Fruit fly (Drosophila melanogaster) whole organism, embryonic: ENCODE data around the gene alpha-Man-Ia.

Experiments
- Aef1 ChIP-seq: fragments of 200-800 bp; sonication (Bioruptor generic); IDR thresholded peaks from 3 replicates; pipeline ENCODE4 v1.3.6; 2022; ENCODE audit warnings: missing biosample characterization, missing genetic modification characterization
- Bdp1 ChIP-seq: fragments of 200-800 bp; sonication (Bioruptor generic); optimal IDR thresholded peaks from 3 replicates; lab custom pipeline; 2016; ENCODE audit warnings: missing biosample characterization, missing genetic modification characterization
- CG10267 ChIP-seq: fragments of 200-800 bp; sonication (Bioruptor generic); optimal IDR thresholded peaks from 2 replicates; lab custom pipeline; 2018; ENCODE audit warnings: missing biosample characterization, mild to moderate bottlenecking, missing genetic modification characterization, moderate library complexity
- CG11247 ChIP-seq: fragments of 200-800 bp; sonication (Bioruptor generic); IDR thresholded peaks from 2 replicates; pipeline ENCODE4 v1.3.6; 2022; ENCODE audit warnings: missing biosample characterization, missing genetic modification characterization
- CG11504 ChIP-seq: fragments of 200-800 bp; sonication (Bioruptor generic); optimal IDR thresholded peaks from 3 replicates; lab custom pipeline; 2019; ENCODE audit warnings: missing biosample characterization, mild to moderate bottlenecking, missing genetic modification characterization, moderate library complexity
- CG12071 ChIP-seq: fragments of 200-800 bp; sonication (Bioruptor generic); optimal IDR thresholded peaks from 3 replicates; lab custom pipeline; 2018; ENCODE audit warnings: missing biosample characterization, mild to moderate bottlenecking, missing genetic modification characterization
- CG12769 ChIP-seq: fragments of 200-800 bp; sonication (Bioruptor generic); optimal IDR thresholded peaks from 2 replicates; lab custom pipeline; 2019; ENCODE audit warnings: missing biosample characterization, mild to moderate bottlenecking, missing genetic modification characterization, moderate library complexity
- CG14441 ChIP-seq: fragments of 200-800 bp; sonication (Bioruptor generic); IDR thresholded peaks from 2 replicates; pipeline ENCODE4 v1.3.6; 2022; ENCODE audit warnings: missing biosample characterization, missing genetic modification characterization
- CG15011 ChIP-seq: fragments of 200-800 bp; sonication (Bioruptor generic); optimal IDR thresholded peaks from 3 replicates; lab custom pipeline; 2018; ENCODE audit warnings: missing biosample characterization, mild to moderate bottlenecking, missing genetic modification characterization
- CG1792 ChIP-seq: fragments of 200-800 bp; sonication (Bioruptor generic); optimal IDR thresholded peaks from 2 replicates; lab custom pipeline; 2016; ENCODE audit warnings: missing biosample characterization, missing genetic modification characterization
- CG18599 ChIP-seq: fragments of 200-800 bp; sonication (Bioruptor generic); optimal IDR thresholded peaks from 3 replicates; lab custom pipeline; 2017; ENCODE audit warnings: missing biosample characterization, missing genetic modification characterization, mild to moderate bottlenecking, moderate library complexity, missing genetic modification reagents
- CG2678 ChIP-seq: fragments of 200-800 bp; sonication (Bioruptor generic); optimal IDR thresholded peaks from 3 replicates; lab custom pipeline; 2019; ENCODE audit warnings: missing biosample characterization, mild to moderate bottlenecking, missing genetic modification characterization, moderate library complexity
- CG33557 ChIP-seq: fragments of 200-800 bp; sonication (Bioruptor generic); optimal IDR thresholded peaks from 2 replicates; lab custom pipeline; 2019; ENCODE audit warnings: missing biosample characterization, mild to moderate bottlenecking, missing genetic modification characterization, moderate library complexity
- CG42726 ChIP-seq: fragments of 200-800 bp; sonication (Bioruptor generic); IDR thresholded peaks from 2 replicates; pipeline ENCODE4 v1.3.6; 2022; ENCODE audit warnings: missing biosample characterization, missing genetic modification characterization; ENCODE audit not compliant: partially characterized antibody
- CG8359 ChIP-seq: fragments of 200-800 bp; sonication (Bioruptor generic); optimal IDR thresholded peaks from 2 replicates; lab custom pipeline; 2017; ENCODE audit warnings: missing biosample characterization, mild to moderate bottlenecking, missing genetic modification characterization, borderline replicate concordance
- CG9215 ChIP-seq: fragments of 200-800 bp; sonication (Bioruptor generic); IDR thresholded peaks from 2 replicates; pipeline ENCODE4 v1.3.6; 2022; ENCODE audit warnings: missing biosample characterization, missing genetic modification characterization
- CG9797 ChIP-seq: fragments of 200-800 bp; sonication (Bioruptor generic); optimal IDR thresholded peaks from 3 replicates; lab custom pipeline; 2018; ENCODE audit warnings: missing biosample characterization, mild to moderate bottlenecking, missing genetic modification characterization
- CoRest ChIP-seq: fragments of 200-800 bp; sonication (Bioruptor generic); optimal IDR thresholded peaks from 3 replicates; lab custom pipeline; 2018; ENCODE audit warnings: missing biosample characterization, mild to moderate bottlenecking, missing genetic modification characterization, moderate library complexity
- D19A ChIP-seq: fragments of 200-800 bp; optimal IDR thresholded peaks from 3 replicates; lab custom pipeline; 2019; ENCODE audit warnings: missing biosample characterization, mild to moderate bottlenecking, missing genetic modification characterization, moderate library complexity
- D19B ChIP-seq: fragments of 200-800 bp; sonication (Bioruptor generic); optimal IDR thresholded peaks from 2 replicates; lab custom pipeline; 2017; ENCODE audit warnings: missing biosample characterization, mild to moderate bottlenecking, missing genetic modification characterization
- Elba2 ChIP-seq: fragments of 200-800 bp; sonication (Bioruptor generic); optimal IDR thresholded peaks from 3 replicates; lab custom pipeline; 2016; ENCODE audit warnings: missing biosample characterization, missing genetic modification characterization
- Max ChIP-seq: fragments of 200-800 bp; sonication (Bioruptor generic); optimal IDR thresholded peaks from 2 replicates; lab custom pipeline; 2016; ENCODE audit warnings: missing biosample characterization, mild to moderate bottlenecking, missing genetic modification characterization
- Med ChIP-seq: fragments of 200-800 bp; sonication (Bioruptor generic); peaks from one replicate; lab custom pipeline; 2016; ENCODE audit warnings: missing biosample characterization, missing genetic modification characterization, mild to moderate bottlenecking, inconsistent platforms, moderate library complexity
- Meics ChIP-seq: fragments of 200-800 bp; sonication (Bioruptor generic); optimal IDR thresholded peaks from 2 replicates; lab custom pipeline; 2017; ENCODE audit warnings: missing biosample characterization, mild to moderate bottlenecking, missing genetic modification characterization
- Mes4 ChIP-seq: fragments of 200-800 bp; sonication (Bioruptor generic); optimal IDR thresholded peaks from 2 replicates; lab custom pipeline; 2016; ENCODE audit warnings: missing biosample characterization, missing genetic modification characterization
- Nf-YB ChIP-seq: fragments of 200-800 bp; sonication (Bioruptor generic); optimal IDR thresholded peaks from 3 replicates; lab custom pipeline; 2019; ENCODE audit warnings: missing biosample characterization, mild to moderate bottlenecking, missing genetic modification characterization, moderate library complexity
- Nf-YC ChIP-seq: fragments of 200-800 bp; optimal IDR thresholded peaks from 3 replicates; lab custom pipeline; 2019; ENCODE audit warnings: missing biosample characterization, mild to moderate bottlenecking, missing genetic modification characterization, moderate library complexity
- Rfx ChIP-seq: fragments of 200-800 bp; sonication (Bioruptor generic); IDR thresholded peaks from 2 replicates; pipeline ENCODE4 v1.3.6; 2022; ENCODE audit warnings: missing biosample characterization, missing genetic modification characterization
- Trl ChIP-seq, 3 experiments: fragments of >200 bp in 2 of 3; fragments of 200-800 bp in 1 of 3; sonication (Bioruptor generic) in 1 of 3; optimal IDR thresholded peaks; 2 replicates in 1 of 3; 3 replicates in 2 of 3; lab custom pipeline; 2016 to 2017; ENCODE audit warnings: missing biosample characterization in 1 of 3, missing genetic modification characterization in 1 of 3
- amos ChIP-seq: fragments of 200-800 bp; sonication (Bioruptor generic); IDR thresholded peaks from 2 replicates; pipeline ENCODE4 v1.3.6; 2022; ENCODE audit warnings: missing biosample characterization, missing genetic modification characterization; ENCODE audit not compliant: partially characterized antibody
- az2 ChIP-seq: fragments of 200-800 bp; sonication (Bioruptor generic); optimal IDR thresholded peaks from 3 replicates; lab custom pipeline; 2016; ENCODE audit warnings: missing biosample characterization, missing genetic modification characterization
- bab2 ChIP-seq: fragments of 200-800 bp; sonication (Bioruptor generic); optimal IDR thresholded peaks from 2 replicates; lab custom pipeline; 2016; ENCODE audit warnings: missing biosample characterization, missing genetic modification characterization
- btn ChIP-seq: fragments of 200-800 bp; sonication (Bioruptor generic); optimal IDR thresholded peaks from 2 replicates; lab custom pipeline; 2016; ENCODE audit warnings: missing biosample characterization, missing genetic modification characterization
- chinmo ChIP-seq: fragments of 200-800 bp; sonication (Bioruptor generic); IDR thresholded peaks from 4 replicates; pipeline ENCODE4 v1.3.6; 2022; ENCODE audit warnings: missing biosample characterization, missing genetic modification characterization; ENCODE audit not compliant: partially characterized antibody
- ci ChIP-seq: fragments of 200-800 bp; sonication (Bioruptor generic); IDR thresholded peaks from 3 replicates; pipeline ENCODE4 v1.3.6; 2022; ENCODE audit warnings: missing biosample characterization, missing genetic modification characterization
- exex ChIP-seq: fragments of 200-800 bp; sonication (Bioruptor generic); optimal IDR thresholded peaks from 4 replicates; lab custom pipeline; 2018; ENCODE audit warnings: missing biosample characterization, mild to moderate bottlenecking, missing genetic modification characterization, moderate library complexity
- gem ChIP-seq: fragments of 200-800 bp; sonication (Bioruptor generic); optimal IDR thresholded peaks from 2 replicates; lab custom pipeline; 2019; ENCODE audit warnings: missing biosample characterization, mild to moderate bottlenecking, missing genetic modification characterization, moderate library complexity
- gfzf ChIP-seq: fragments of 200-800 bp; sonication (Bioruptor generic); optimal IDR thresholded peaks from 2 replicates; lab custom pipeline; 2016; ENCODE audit warnings: missing biosample characterization, mild to moderate bottlenecking, missing genetic modification characterization, moderate library complexity
- lola ChIP-seq, 3 experiments: fragments of >200 bp in 2 of 3; fragments of 200-800 bp in 1 of 3; sonication (Bioruptor generic) in 1 of 3; optimal IDR thresholded peaks; 2 replicates each; lab custom pipeline; 2017 to 2019; ENCODE audit warnings: missing biosample characterization in 3 of 3, missing genetic modification characterization in 3 of 3, mild to moderate bottlenecking in 1 of 3, moderate library complexity in 1 of 3
- p53 ChIP-seq: fragments of 200-800 bp; sonication (Bioruptor generic); optimal IDR thresholded peaks from 2 replicates; lab custom pipeline; 2016; ENCODE audit warnings: missing biosample characterization, missing genetic modification characterization
- pb ChIP-seq: fragments of 200-800 bp; sonication (Bioruptor generic); optimal IDR thresholded peaks from 3 replicates; lab custom pipeline; 2016; ENCODE audit warnings: missing biosample characterization, missing genetic modification characterization
- pfk ChIP-seq: fragments of 200-800 bp; sonication (Bioruptor generic); optimal IDR thresholded peaks from 2 replicates; lab custom pipeline; 2018; ENCODE audit warnings: missing biosample characterization, mild to moderate bottlenecking, missing genetic modification characterization, moderate library complexity
- phol ChIP-seq: fragments of 200-800 bp; sonication (Bioruptor generic); optimal IDR thresholded peaks from 3 replicates; lab custom pipeline; 2018; ENCODE audit warnings: missing biosample characterization, mild to moderate bottlenecking, missing genetic modification characterization, moderate library complexity
- sisA ChIP-seq: fragments of 200-800 bp; sonication (Bioruptor generic); IDR thresholded peaks from 2 replicates; pipeline ENCODE4 v1.3.6; 2022; ENCODE audit warnings: missing biosample characterization, missing genetic modification characterization
- slou ChIP-seq: fragments of 200-800 bp; sonication (Bioruptor generic); optimal IDR thresholded peaks from 3 replicates; lab custom pipeline; 2016; ENCODE audit warnings: missing biosample characterization, missing genetic modification characterization
- stc ChIP-seq: fragments of 200-800 bp; sonication (Bioruptor generic); IDR thresholded peaks from 2 replicates; pipeline ENCODE4 v1.3.6; 2022; ENCODE audit warnings: missing biosample characterization, missing genetic modification characterization
- usp ChIP-seq: fragments of >200 bp; optimal IDR thresholded peaks from 2 replicates; lab custom pipeline; 2017; ENCODE audit warnings: missing biosample characterization, missing genetic modification characterization
- wek ChIP-seq: fragments of 200-800 bp; sonication (Bioruptor generic); optimal IDR thresholded peaks from 3 replicates; lab custom pipeline; 2018; ENCODE audit warnings: missing biosample characterization, mild to moderate bottlenecking, missing genetic modification characterization, moderate library complexity
- yki ChIP-seq: fragments of >200 bp; optimal IDR thresholded peaks from 3 replicates; lab custom pipeline; 2018

The alpha-Man-Ia gene

dm6 chrX:10320425-10320978 is 5.3 kb downstream of the alpha-Man-Ia start (continued):
- TF ChIP-seq CG11247 (GFP tag; lab: Robert Waterston, UW) (no peak), CG1792 (no peak), Elba2 (GFP tag; lab: Kevin White, UChicago) (no peak), CG10267 (tag; lab: Kevin White, UChicago) (peak; percentile 7), CG9797 (GFP tag; lab: Kevin White, UChicago) (no peak), gfzf (GFP tag; lab: Kevin White, UChicago) (no peak), Aef1 (no peak), CG33557 (GFP tag; lab: Kevin White, UChicago) (no peak), pb (no peak), CG14441 (GFP tag; lab: Robert Waterston, UW) (no peak), Trl (optimal IDR thresholded peaks at IDR 0.05; lab: Kevin White, UChicago) (no peak), Trl (GFP tag; optimal IDR thresholded peaks at IDR 0.05; lab: Kevin White, UChicago) (no peak), btn (GFP tag; lab: Kevin White, UChicago) (no peak), slou (GFP tag; lab: Kevin White, UChicago) (no peak), CG8359 (GFP tag; lab: Kevin White, UChicago) (no peak), exex (tag; lab: Kevin White, UChicago) (peak; percentile 9), CG18599 (GFP tag; lab: Kevin White, UChicago) (peak; percentile 2), az2 (no peak), lola (GFP tag; optimal IDR thresholded peaks at IDR 0.05; lab: Kevin White, UChicago) (no peak), CG9215 (no peak), gem (tag; lab: Kevin White, UChicago) (peak; percentile 37), CG15011 (GFP tag; lab: Kevin White, UChicago) (no peak), phol (tag; lab: Kevin White, UChicago) (peak; percentile 11), Mes4 (GFP tag; lab: Kevin White, UChicago) (no peak)

dm6 chrX:10318962-10319571 is 6.7 kb downstream of the alpha-Man-Ia start:
- no peak for TF ChIP-seq p53 (GFP tag; lab: Kevin White, UChicago)
- TF ChIP-seq usp = no peak
- peak; percentile 3 for TF ChIP-seq CoRest (tag; lab: Kevin White, UChicago)
- 0 out of 2 replicates have a peak, but pooled peaks have one; percentile 18 for TF ChIP-seq CG42726
- no peak for TF ChIP-seq Med
- no peak for TF ChIP-seq wek (GFP tag; lab: Kevin White, UChicago)
- peak; percentile 2 for TF ChIP-seq CG11504 (tag; lab: Kevin White, UChicago)
- no peak for TF ChIP-seq sisA (GFP tag; lab: Robert Waterston, UW)
- peak; percentile 93 for TF ChIP-seq Nf-YC (tag; lab: Kevin White, UChicago)
- no peak for TF ChIP-seq Max (GFP tag; lab: Kevin White, UChicago)
- TF ChIP-seq CG12071 (GFP tag; lab: Kevin White, UChicago) = no peak
- TF ChIP-seq yki (lab: Kevin White, UChicago) = no peak
- peak; percentile 94 for TF ChIP-seq chinmo (GFP tag; lab: Robert Waterston, UW)
- peak; percentile 1 for TF ChIP-seq CG2678 (tag; lab: Kevin White, UChicago)
- TF ChIP-seq Meics (GFP tag; lab: Kevin White, UChicago) = no peak
- TF ChIP-seq Rfx = peak; percentile 7; the same call in 1 of the 2 replicates
- no peak for TF ChIP-seq Bdp1 (GFP tag; lab: Kevin White, UChicago)
- TF ChIP-seq Nf-YB = peak; percentile 86
- peak; percentile 79 for TF ChIP-seq CG12769
- no peak for TF ChIP-seq bab2 (GFP tag; lab: Kevin White, UChicago)
- peak; percentile 20; the same call in 1 of the 2 replicates for TF ChIP-seq amos (GFP tag; lab: Robert Waterston, UW)
- no peak for TF ChIP-seq stc (GFP tag; lab: Robert Waterston, UW)
- peak; percentile 33; the same call in 1 of the 3 replicates for TF ChIP-seq ci (GFP tag; lab: Robert Waterston, UW)
- TF ChIP-seq pfk = peak; percentile 97
- no peak for TF ChIP-seq D19B
- peak; percentile 68 for TF ChIP-seq D19A
